Worm (Caenorhabditis elegans): ENCODE results near the gene tbx-41.

tbx-41 gene

DNA sequence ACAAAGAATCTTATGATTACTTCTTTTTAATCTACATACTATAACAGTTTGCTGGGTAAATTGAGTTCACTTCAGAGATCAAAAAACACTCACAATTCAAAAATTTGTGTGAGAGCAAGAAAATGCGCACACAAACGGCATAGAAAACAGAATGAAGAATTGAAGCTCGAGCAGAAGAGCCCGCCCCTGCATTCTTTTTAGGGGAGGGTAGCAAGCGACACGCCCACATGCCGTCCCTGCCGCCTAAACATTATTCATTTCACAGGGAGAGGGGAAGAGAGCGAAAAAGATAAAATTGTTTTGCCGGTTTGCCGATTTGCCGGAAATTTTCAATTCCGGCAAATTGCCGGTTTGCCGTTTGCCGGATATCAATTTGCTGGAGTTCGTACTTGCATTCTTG, 44.3 kb downstream of the tbx-41 start (continued):
- TF ChIP-seq lir-3 (tag; optimal IDR thresholded peaks at IDR 0.05) = peak; percentile 6
- TF ChIP-seq fos-1 (tag; optimal IDR thresholded peaks at IDR 0.05) = no peak
- no peak for TF ChIP-seq ZK546.5 (tag; optimal IDR thresholded peaks at IDR 0.05)
- no peak for TF ChIP-seq snpc-1.2 (GFP tag; IDR thresholded peaks at IDR 0.05)
- TF ChIP-seq D1046.2 (GFP tag; IDR thresholded peaks at IDR 0.05) = peak; percentile 82; the same call in 1 of the 2 replicates
- peak; percentile 97 for TF ChIP-seq nhr-102 (tag; optimal IDR thresholded peaks at IDR 0.05)

DNA sequence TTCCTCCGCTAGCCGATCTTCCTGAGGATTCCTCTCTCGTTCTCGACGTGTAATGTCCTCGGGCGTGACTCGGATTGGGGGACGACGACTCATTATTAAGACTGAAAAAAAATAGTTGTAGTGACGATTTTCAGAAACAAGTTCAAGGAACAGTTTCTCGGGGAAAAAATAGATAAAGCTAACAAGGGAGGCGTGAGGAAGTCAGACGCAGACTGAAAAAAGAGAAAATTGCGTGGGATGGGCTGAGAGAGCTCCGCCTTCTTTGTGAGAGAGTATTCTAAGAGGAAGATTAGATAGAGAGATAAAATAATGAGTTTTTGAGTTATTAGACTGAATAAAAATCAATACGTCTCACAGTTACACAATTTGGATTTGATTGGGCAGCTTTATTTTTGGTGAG, 48.2 kb downstream of the tbx-41 start, which contains the start of gene ZC53.1:
Gene ZC53.1, minus strand, starts transcription at position 101 of the 400 bp plus-strand sequence.
- TF ChIP-seq zip-2 (tag; optimal IDR thresholded peaks at IDR 0.05) = no peak
- no peak for TF ChIP-seq dmd-6 (GFP tag; IDR thresholded peaks at IDR 0.05)
- TF ChIP-seq F49E8.2 (tag; optimal IDR thresholded peaks at IDR 0.05; ENCODE audit: borderline replicate concordance) = no peak
- no peak for TF ChIP-seq rbr-2 (tag; optimal IDR thresholded peaks at IDR 0.05)

DNA sequence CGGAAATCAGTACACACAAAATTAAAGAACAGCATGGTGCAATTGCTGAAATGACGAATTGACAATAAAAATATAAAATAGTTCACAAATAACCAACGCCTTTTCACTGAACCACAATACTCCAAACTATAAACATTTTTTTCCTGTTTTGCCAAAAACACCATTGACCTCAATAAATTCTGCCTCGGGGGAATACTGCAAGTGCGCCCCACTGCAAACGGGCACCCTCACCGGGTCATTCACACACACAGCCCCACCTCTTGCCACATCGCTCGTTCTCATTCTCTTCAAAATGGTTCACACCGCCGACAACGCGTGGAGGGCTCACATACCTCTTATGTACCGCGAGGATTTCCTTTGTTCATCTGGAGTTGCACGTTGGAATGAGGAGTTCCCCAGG, 50.0 kb downstream of the tbx-41 start, which contains the start of gene rgs-9:
Gene rgs-9, plus strand, starts transcription at position 237 of the 400 bp plus-strand sequence.
- TF ChIP-seq unc-62 (GFP tag; optimal IDR thresholded peaks at IDR 0.05 in 1 of 2) = peak in 1 of 2 experiments; percentile 51
- TF ChIP-seq unc-62 (tag; optimal IDR thresholded peaks at IDR 0.05) = no peak
- no peak for TF ChIP-seq daf-16 (GFP tag; optimal IDR thresholded peaks at IDR 0.05)
- TF ChIP-seq daf-16 (tag; optimal IDR thresholded peaks at IDR 0.05) = no peak
- TF ChIP-seq tag-97 (GFP tag; IDR thresholded peaks at IDR 0.05) = no peak
- TF ChIP-seq lin-38 (GFP tag; IDR thresholded peaks at IDR 0.05) = no peak
- TF ChIP-seq daf-12 (tag; optimal IDR thresholded peaks at IDR 0.05) = no peak
- no peak for TF ChIP-seq mes-2 (tag; optimal IDR thresholded peaks at IDR 0.05; ENCODE audit: poor library complexity, severe bottlenecking)
